Worm (Caenorhabditis elegans) whole organism, L1 larva: ENCODE results near the gene F25B3.5.

Experiments used
- elt-2 ChIP-seq: sonication (generic microtip); optimal IDR thresholded peaks from 2 replicates; lab custom pipeline; 2016; ENCODE audit warnings: missing genetic modification characterization, mild to moderate bottlenecking, inconsistent platforms, missing compliant biosample characterization, missing genetic modification reagents
- nhr-12 ChIP-seq: sonication (generic microtip); optimal IDR thresholded peaks from 2 replicates; lab custom pipeline; 2017; ENCODE audit warnings: missing biosample characterization, missing genetic modification characterization
- nhr-28 ChIP-seq: fragments of 150-350 bp; optimal IDR thresholded peaks from 2 replicates; lab custom pipeline; 2014; ENCODE audit warnings: missing biosample characterization, missing genetic modification characterization
- unc-62 ChIP-seq: fragments of 150-350 bp; optimal IDR thresholded peaks from 2 replicates; lab custom pipeline; 2014; ENCODE audit warnings: missing biosample characterization, missing genetic modification reagents, missing genetic modification characterization
- ztf-11 ChIP-seq, 2 experiments: sonication (generic microtip); optimal IDR thresholded peaks; 2 replicates each; lab custom pipeline; 2016 to 2017; ENCODE audit warnings: missing genetic modification characterization in 2 of 2, missing biosample characterization in 1 of 2, missing compliant biosample characterization in 1 of 2

- TF ChIP-seq unc-62 (GFP tag; lab: Kevin White, UChicago) (no peak), elt-2 (no peak), nhr-12 (no peak), ztf-11 (tag; optimal IDR thresholded peaks at IDR 0.05; lab: Kevin White, UChicago) (no peak), nhr-28 (tag; lab: Kevin White, UChicago) (no peak)
These were observed 1.4 kb downstream of the F25B3.5 start, which contains the start of gene F25B3.4 for ce11 chrV:9568707-9569106.
